Worm (Caenorhabditis elegans): ENCODE measurements around the gene ndx-9.

ndx-9 gene

ce11 chrIV:11019962-11020550 lies 8.2 kb upstream of the ndx-9 start, which contains the start of gene F13H10.8:
Gene F13H10.8 (plus strand): TSS chrIV:11020517.
- TF ChIP-seq tlf-1 (GFP tag; optimal IDR thresholded peaks at IDR 0.05) (no peak), nhr-80 (tag; optimal IDR thresholded peaks at IDR 0.05) (peak; percentile 85), nfyb-1 (GFP tag; IDR thresholded peaks at IDR 0.05) (0 out of 2 replicates have a peak, but pooled peaks have one; percentile 9), ztf-22 (GFP tag; optimal IDR thresholded peaks at IDR 0.05) (no peak), lin-35 (GFP tag; optimal IDR thresholded peaks at IDR 0.05) (peak in 1 of 3 experiments; percentile 23), F23B12.7 (tag; optimal IDR thresholded peaks at IDR 0.05; ENCODE audit: insufficient read depth) (peak; percentile 39), Y67H2A.10 (GFP tag; conservative IDR thresholded peaks at IDR 0.05) (no peak), ets-4 (GFP tag; optimal IDR thresholded peaks at IDR 0.05) (peak; percentile 16), dox-1 (GFP tag; IDR thresholded peaks at IDR 0.05) (peak; percentile 8; the same call in 1 of the 2 replicates), attf-5 (GFP tag; optimal IDR thresholded peaks at IDR 0.05) (peak; percentile 52), let-526 (GFP tag; IDR thresholded peaks at IDR 0.05) (no peak), hrde-1 (tag; optimal IDR thresholded peaks at IDR 0.05; ENCODE audit: borderline replicate concordance) (no peak), mcd-1 (GFP tag; IDR thresholded peaks at IDR 0.05) (peak; percentile 82), let-607 (tag; optimal IDR thresholded peaks at IDR 0.05) (peak; percentile 13 to 15)

ce11 chrIV:11015881-11016280 lies 4.1 kb upstream of the ndx-9 start, which contains the start of gene F13H10.3:
Gene F13H10.3 (minus strand): TSS chrIV:11015953.
- TF ChIP-seq cebp-1 (GFP tag; IDR thresholded peaks at IDR 0.05) (no peak), cebp-1 (tag; optimal IDR thresholded peaks at IDR 0.05) (peak; percentile 50), F57C9.4 (tag; optimal IDR thresholded peaks at IDR 0.05) (no peak), efl-1 (GFP tag; optimal IDR thresholded peaks at IDR 0.05) (no peak), madf-3 (GFP tag; IDR thresholded peaks at IDR 0.05) (0 out of 2 replicates have a peak, but pooled peaks have one; percentile 14), nhr-80 (tag; optimal IDR thresholded peaks at IDR 0.05) (peak; percentile 88), snpc-3.4 (tag; optimal IDR thresholded peaks at IDR 0.05) (peak; percentile 8), F33H1.4 (GFP tag; IDR thresholded peaks at IDR 0.05) (no peak), madf-8 (GFP tag; conservative IDR thresholded peaks at IDR 0.05) (no peak)

ce11 chrIV:11009928-11010327 lies 1.9 kb downstream of the ndx-9 start:
- TF ChIP-seq pbrm-1 (GFP tag; IDR thresholded peaks at IDR 0.05) (0 out of 2 replicates have a peak, but pooled peaks have one; percentile 5), lin-54 (GFP tag; optimal IDR thresholded peaks at IDR 0.05) (no peak)

ce11 chrIV:11008996-11009395 lies 2.8 kb downstream of the ndx-9 start, which contains the start of gene F13H10.6:
Gene F13H10.6 (plus strand): TSS chrIV:11009296.
- no peak for TF ChIP-seq madf-8 (GFP tag; conservative IDR thresholded peaks at IDR 0.05)
- TF ChIP-seq B0019.2 (GFP tag; conservative IDR thresholded peaks at IDR 0.05), result no peak
- no peak for TF ChIP-seq nhr-90 (tag; optimal IDR thresholded peaks at IDR 0.05)
- no peak for TF ChIP-seq mxl-1 (tag; optimal IDR thresholded peaks at IDR 0.05)
- TF ChIP-seq F49E8.2 (tag; optimal IDR thresholded peaks at IDR 0.05; ENCODE audit: insufficient read depth), result no peak
- TF ChIP-seq nhr-80 (tag; optimal IDR thresholded peaks at IDR 0.05), result no peak
- no peak for TF ChIP-seq ztf-22 (GFP tag; optimal IDR thresholded peaks at IDR 0.05)
- TF ChIP-seq nhr-27 (tag; optimal IDR thresholded peaks at IDR 0.05), result no peak
- TF ChIP-seq aptf-3 (GFP tag; IDR thresholded peaks at IDR 0.05), result no peak
- no peak for TF ChIP-seq Y53G8AR.9 (GFP tag; conservative IDR thresholded peaks at IDR 0.05)
- TF ChIP-seq ccch-3 (GFP tag; optimal IDR thresholded peaks at IDR 0.05), result no peak
- TF ChIP-seq unc-130 (GFP tag; optimal IDR thresholded peaks at IDR 0.05), result no peak
- no peak for TF ChIP-seq aptf-2 (GFP tag; conservative IDR thresholded peaks at IDR 0.05)
- no peak for TF ChIP-seq F33H1.4 (GFP tag; IDR thresholded peaks at IDR 0.05)
- TF ChIP-seq ceh-58 (GFP tag; IDR thresholded peaks at IDR 0.05), result no peak
